Worm (Caenorhabditis elegans) whole organism, young adult: ENCODE data around the gene K08H2.4.

Source experiments
- C06A6.2 ChIP-seq: fragments of 200-800 bp; sonication (Bioruptor generic); conservative IDR thresholded peaks from 2 replicates; pipeline ENCODE4 v1.3.6; 2022; ENCODE audit warnings: missing genetic modification characterization, missing compliant biosample characterization
- F10E7.11 ChIP-seq: sonication (generic microtip); optimal IDR thresholded peaks from 2 replicates; lab custom pipeline; 2017; ENCODE audit warnings: mild to moderate bottlenecking, missing genetic modification characterization, moderate library complexity, missing compliant biosample characterization
- F49E8.2 ChIP-seq: sonication (generic microtip); optimal IDR thresholded peaks from 3 replicates; lab custom pipeline; 2017; ENCODE audit warnings: missing genetic modification characterization, mild to moderate bottlenecking, missing compliant biosample characterization, antibody characterized with exemption, moderate library complexity; ENCODE audit not compliant: insufficient read depth
- F55B11.4 ChIP-seq: sonication (generic microtip); optimal IDR thresholded peaks from 2 replicates; lab custom pipeline; 2016; ENCODE audit warnings: missing compliant biosample characterization, missing genetic modification characterization, borderline replicate concordance; ENCODE audit not compliant: insufficient read depth
- Y95B8A.8 ChIP-seq: fragments of 200-800 bp; sonication (Bioruptor generic); IDR thresholded peaks from 2 replicates; pipeline ENCODE4 v1.3.6; 2022; ENCODE audit warnings: missing genetic modification reagents, missing genetic modification characterization, missing compliant biosample characterization
- ama-1 ChIP-seq, 3 experiments: fragments of 150-350 bp in 1 of 3; sonication (generic microtip) in 2 of 3; optimal IDR thresholded peaks; 2 replicates each; lab custom pipeline; 2014 to 2018; ENCODE audit warnings: missing biosample characterization in 2 of 3, missing genetic modification characterization in 2 of 3, missing genetic modification reagents in 2 of 3
- aptf-2 ChIP-seq: fragments of 200-800 bp; sonication (Bioruptor generic); conservative IDR thresholded peaks from 2 replicates; pipeline ENCODE4 v1.3.6; 2022; ENCODE audit warnings: missing genetic modification reagents, missing genetic modification characterization, missing compliant biosample characterization
- aptf-3 ChIP-seq: fragments of 200-800 bp; sonication (Bioruptor generic); IDR thresholded peaks from 2 replicates; pipeline ENCODE4 v1.3.6; 2022; ENCODE audit warnings: missing genetic modification characterization, missing compliant biosample characterization
- athp-1 ChIP-seq: sonication (generic microtip); optimal IDR thresholded peaks from 2 replicates; lab custom pipeline; 2017; ENCODE audit warnings: mild to moderate bottlenecking, missing genetic modification characterization, missing compliant biosample characterization
- bed-2 ChIP-seq: fragments of 200-800 bp; sonication (Bioruptor generic); IDR thresholded peaks from 2 replicates; pipeline ENCODE4 v1.3.6; 2022; ENCODE audit warnings: missing genetic modification reagents, missing genetic modification characterization, missing compliant biosample characterization
- ccch-3 ChIP-seq: fragments of 200-800 bp; sonication (Bioruptor generic); optimal IDR thresholded peaks from 2 replicates; lab custom pipeline; 2018; ENCODE audit warnings: mild to moderate bottlenecking, missing genetic modification characterization, missing compliant biosample characterization
- cebp-1 ChIP-seq, 2 experiments: fragments of 200-800 bp in 1 of 2; sonication (Bioruptor generic) in 1 of 2; sonication (generic microtip) in 1 of 2; IDR thresholded peaks in 1 of 2; optimal IDR thresholded peaks in 1 of 2; 2 replicates each; pipeline versions ENCODE4 v1.3.6 to Lab custom; 2017 to 2022; ENCODE audit warnings: missing compliant biosample characterization in 2 of 2, missing genetic modification characterization in 2 of 2, mild to moderate bottlenecking in 1 of 2, missing genetic modification reagents in 1 of 2, moderate library complexity in 1 of 2
- ceh-58 ChIP-seq: fragments of 200-800 bp; sonication (Bioruptor generic); IDR thresholded peaks from 2 replicates; pipeline ENCODE4 v1.3.6; 2022; ENCODE audit warnings: missing genetic modification characterization, missing compliant biosample characterization
- ceh-91 ChIP-seq: fragments of 200-800 bp; sonication (Bioruptor generic); IDR thresholded peaks from 2 replicates; pipeline ENCODE4 v1.3.6; 2022; ENCODE audit warnings: missing genetic modification reagents, missing genetic modification characterization, missing compliant biosample characterization
- chd-7 ChIP-seq: sonication (generic microtip); optimal IDR thresholded peaks from 2 replicates; lab custom pipeline; 2016; ENCODE audit warnings: mild to moderate bottlenecking, missing genetic modification characterization, moderate library complexity, missing compliant biosample characterization
- dox-1 ChIP-seq: fragments of 200-800 bp; sonication (Bioruptor generic); IDR thresholded peaks from 2 replicates; pipeline ENCODE4 v1.3.6; 2022; ENCODE audit warnings: missing genetic modification reagents, missing genetic modification characterization, missing compliant biosample characterization
- dpl-1 ChIP-seq: fragments of 150-350 bp; optimal IDR thresholded peaks from 2 replicates; lab custom pipeline; 2014; ENCODE audit warnings: missing biosample characterization, missing genetic modification reagents, missing genetic modification characterization
- egl-18 ChIP-seq: fragments of 200-800 bp; sonication (Bioruptor generic); IDR thresholded peaks from 2 replicates; pipeline ENCODE4 v1.3.6; 2022; ENCODE audit warnings: missing genetic modification reagents, missing genetic modification characterization, missing compliant biosample characterization
- gei-17 ChIP-seq: fragments of 200-800 bp; sonication (Bioruptor generic); optimal IDR thresholded peaks from 2 replicates; lab custom pipeline; 2018; ENCODE audit warnings: mild to moderate bottlenecking, missing genetic modification characterization, missing compliant biosample characterization
- him-1 ChIP-seq: sonication (generic microtip); optimal IDR thresholded peaks from 2 replicates; lab custom pipeline; 2016; ENCODE audit warnings: missing genotype, missing genetic modification reagents, missing genetic modification characterization, missing compliant biosample characterization
- hlh-12 ChIP-seq: sonication (generic microtip); optimal IDR thresholded peaks from 2 replicates; lab custom pipeline; 2016; ENCODE audit warnings: missing genetic modification characterization, missing compliant biosample characterization
- hsf-1 ChIP-seq: fragments of 200-800 bp; sonication (Bioruptor generic); IDR thresholded peaks from 2 replicates; pipeline ENCODE4 v1.3.6; 2022; ENCODE audit warnings: missing genetic modification reagents, missing genetic modification characterization, missing compliant biosample characterization
- lag-1 ChIP-seq: fragments of 200-800 bp; sonication (Bioruptor generic); IDR thresholded peaks from 2 replicates; pipeline ENCODE4 v1.3.6; 2022; ENCODE audit warnings: missing genetic modification reagents, missing genetic modification characterization, missing compliant biosample characterization
- lir-1 ChIP-seq: fragments of 200-800 bp; sonication (Bioruptor generic); conservative IDR thresholded peaks from 2 replicates; pipeline ENCODE4 v1.3.6; 2022; ENCODE audit warnings: missing genetic modification reagents, missing genetic modification characterization, missing compliant biosample characterization
- lsy-27 ChIP-seq: sonication (generic microtip); optimal IDR thresholded peaks from 2 replicates; lab custom pipeline; 2017; ENCODE audit warnings: missing genetic modification characterization, mild to moderate bottlenecking, missing compliant biosample characterization, antibody characterized with exemption, missing genotype, borderline replicate concordance; ENCODE audit not compliant: insufficient read depth
- madf-10 ChIP-seq: sonication (generic microtip); optimal IDR thresholded peaks from 2 replicates; lab custom pipeline; 2016; ENCODE audit warnings: mild to moderate bottlenecking, missing genetic modification characterization, missing compliant biosample characterization
- madf-8 ChIP-seq: fragments of 200-800 bp; sonication (Bioruptor generic); conservative IDR thresholded peaks from 2 replicates; pipeline ENCODE4 v1.3.6; 2022; ENCODE audit warnings: missing genetic modification reagents, missing genetic modification characterization, missing compliant biosample characterization
- mxl-1 ChIP-seq: sonication (generic microtip); optimal IDR thresholded peaks from 2 replicates; lab custom pipeline; 2016; ENCODE audit warnings: missing genetic modification characterization, missing compliant biosample characterization
- rcor-1 ChIP-seq: fragments of 200-800 bp; sonication (Bioruptor generic); IDR thresholded peaks from 2 replicates; pipeline ENCODE4 v1.3.6; 2022; ENCODE audit warnings: missing genetic modification reagents, missing genetic modification characterization, missing compliant biosample characterization
- repo-1 ChIP-seq: sonication (generic microtip); optimal IDR thresholded peaks from 2 replicates; lab custom pipeline; 2017; ENCODE audit warnings: mild to moderate bottlenecking, missing genetic modification characterization, missing compliant biosample characterization
- snpc-1.3 ChIP-seq: sonication (generic microtip); optimal IDR thresholded peaks from 2 replicates; lab custom pipeline; 2017; ENCODE audit warnings: missing genetic modification characterization, mild to moderate bottlenecking, missing compliant biosample characterization, antibody characterized with exemption, moderate library complexity, missing genotype, missing genetic modification reagents; ENCODE audit not compliant: insufficient read depth
- tlf-1 ChIP-seq: fragments of 200-800 bp; sonication (Bioruptor generic); optimal IDR thresholded peaks from 2 replicates; lab custom pipeline; 2018; ENCODE audit warnings: mild to moderate bottlenecking, missing genetic modification characterization, missing compliant biosample characterization
- ztf-18 ChIP-seq: sonication (generic microtip); optimal IDR thresholded peaks from 2 replicates; lab custom pipeline; 2016; ENCODE audit warnings: missing genotype, mild to moderate bottlenecking, missing genetic modification characterization, missing compliant biosample characterization
- ztf-22 ChIP-seq: fragments of 200-800 bp; sonication (Bioruptor generic); optimal IDR thresholded peaks from 2 replicates; lab custom pipeline; 2018; ENCODE audit warnings: mild to moderate bottlenecking, missing genetic modification characterization, moderate library complexity, missing compliant biosample characterization
- ztf-26 ChIP-seq: sonication (generic microtip); optimal IDR thresholded peaks from 2 replicates; lab custom pipeline; 2017; ENCODE audit warnings: missing genetic modification characterization, missing compliant biosample characterization
- ztf-28 ChIP-seq: fragments of 200-800 bp; sonication (Bioruptor generic); IDR thresholded peaks from 2 replicates; pipeline ENCODE4 v1.3.6; 2022; ENCODE audit warnings: missing genetic modification reagents, missing genetic modification characterization, missing compliant biosample characterization
- ztf-3 ChIP-seq: fragments of 200-800 bp; sonication (Bioruptor generic); optimal IDR thresholded peaks from 2 replicates; lab custom pipeline; 2018; ENCODE audit warnings: mild to moderate bottlenecking, missing genetic modification characterization, missing compliant biosample characterization

Gene K08H2.4

ce11 chrX:13283462-13283861 is 45.2 kb downstream of the K08H2.4 start (continued):
- peak; percentile 23 for TF ChIP-seq athp-1 (tag; lab: Kevin White, UChicago)
- TF ChIP-seq ama-1 (optimal IDR thresholded peaks at IDR 0.05; lab: Kevin White, UChicago): no peak
- TF ChIP-seq ama-1 (GFP tag; optimal IDR thresholded peaks at IDR 0.05; lab: Kevin White, UChicago): peak in 1 of 2 experiments; percentile 91
- TF ChIP-seq snpc-1.3 (tag; lab: Kevin White, UChicago): no peak
- TF ChIP-seq ztf-18 (tag; lab: Kevin White, UChicago): peak; percentile 65
- TF ChIP-seq bed-2 (GFP tag; lab: Robert Waterston, UW): no peak
- TF ChIP-seq dpl-1 (GFP tag; lab: Kevin White, UChicago): no peak
- TF ChIP-seq ztf-26 (tag; lab: Kevin White, UChicago): peak; percentile 16
- TF ChIP-seq mxl-1 (tag; lab: Kevin White, UChicago): peak; percentile 81
- TF ChIP-seq ceh-91 (GFP tag; lab: Robert Waterston, UW): no peak
- no peak for TF ChIP-seq F10E7.11
- TF ChIP-seq lir-1 (GFP tag; lab: Robert Waterston, UW): no peak
- no peak for TF ChIP-seq madf-8
- peak; percentile 22; the same call in 1 of the 2 replicates for TF ChIP-seq rcor-1 (GFP tag; lab: Robert Waterston, UW)
- TF ChIP-seq repo-1 (tag; lab: Kevin White, UChicago): no peak
- no peak for TF ChIP-seq lsy-27 (tag; lab: Kevin White, UChicago)
- no peak for TF ChIP-seq ztf-28 (GFP tag; lab: Robert Waterston, UW)
- no peak for TF ChIP-seq C06A6.2 (GFP tag; lab: Robert Waterston, UW)
- TF ChIP-seq gei-17 (GFP tag; lab: Kevin White, UChicago): no peak
- no peak for TF ChIP-seq ztf-3 (GFP tag; lab: Kevin White, UChicago)
- peak; percentile 12 for TF ChIP-seq chd-7 (tag; lab: Kevin White, UChicago)
- TF ChIP-seq F55B11.4: no peak
- no peak for TF ChIP-seq aptf-2
- no peak for TF ChIP-seq ceh-58 (GFP tag; lab: Robert Waterston, UW)
- TF ChIP-seq lag-1: no peak
- no peak for TF ChIP-seq F49E8.2 (tag; lab: Kevin White, UChicago)
- TF ChIP-seq hlh-12 (tag; lab: Kevin White, UChicago): no peak
- TF ChIP-seq cebp-1 (GFP tag; IDR thresholded peaks at IDR 0.05; lab: Robert Waterston, UW): no peak
- no peak for TF ChIP-seq cebp-1 (tag; optimal IDR thresholded peaks at IDR 0.05; lab: Kevin White, UChicago)
- TF ChIP-seq egl-18: no peak
- TF ChIP-seq, all 124 proteins: peak for 45

- no peak for TF ChIP-seq tlf-1 (GFP tag; lab: Kevin White, UChicago)
- no peak for TF ChIP-seq ztf-22
- TF ChIP-seq aptf-3: no peak
- no peak for TF ChIP-seq him-1 (tag; lab: Kevin White, UChicago)
- TF ChIP-seq ccch-3 (GFP tag; lab: Kevin White, UChicago): no peak
- no peak for TF ChIP-seq hsf-1 (GFP tag; lab: Robert Waterston, UW)
- no peak for TF ChIP-seq dox-1
- no peak for TF ChIP-seq Y95B8A.8 (GFP tag; lab: Robert Waterston, UW)
- TF ChIP-seq madf-10 (tag; lab: Kevin White, UChicago): no peak
- TF ChIP-seq snpc-1.3 (tag; lab: Kevin White, UChicago): no peak
Measured at ce11 chrX:13284091-13284490, 45.8 kb downstream of the K08H2.4 start, which contains the start of gene cyp-14A4. TSS of gene cyp-14A4 (minus strand) at chrX:13284197.
